Worm (Caenorhabditis elegans) whole organism, midembryonic: ENCODE measurements around the gene M05D6.3.

Experiments used
- T22C8.4 ChIP-seq: fragments of 200-800 bp; sonication (Bioruptor generic); IDR thresholded peaks from 2 replicates; pipeline ENCODE4 v1.3.6; 2022; ENCODE audit warnings: missing genetic modification characterization, missing compliant biosample characterization
- cog-1 ChIP-seq: sonication (generic microtip); optimal IDR thresholded peaks from 2 replicates; lab custom pipeline; 2016; ENCODE audit warnings: missing genetic modification characterization, missing compliant biosample characterization
- flt-1 ChIP-seq: fragments of 200-800 bp; sonication (Bioruptor generic); IDR thresholded peaks from 2 replicates; pipeline ENCODE4 v1.3.6; 2022; ENCODE audit warnings: missing genetic modification characterization, missing compliant biosample characterization
- klf-2 ChIP-seq: fragments of 200-800 bp; sonication (Bioruptor generic); conservative IDR thresholded peaks from 2 replicates; pipeline ENCODE4 v1.3.6; 2022; ENCODE audit warnings: missing genetic modification reagents, missing genetic modification characterization, missing compliant biosample characterization
- med-1 ChIP-seq: sonication (generic microtip); optimal IDR thresholded peaks from 2 replicates; lab custom pipeline; 2017; ENCODE audit warnings: missing genetic modification characterization, mild to moderate bottlenecking, missing compliant biosample characterization, antibody characterized with exemption, missing genetic modification reagents; ENCODE audit not compliant: insufficient read depth
- ref-1 ChIP-seq: fragments of 200-800 bp; sonication (Bioruptor generic); conservative IDR thresholded peaks from 2 replicates; pipeline ENCODE4 v1.3.6; 2022; ENCODE audit warnings: missing genetic modification reagents, missing genetic modification characterization, missing compliant biosample characterization
- tab-1 ChIP-seq: fragments of 200-800 bp; sonication (Bioruptor generic); IDR thresholded peaks from 2 replicates; pipeline ENCODE4 v1.3.6; 2022; ENCODE audit warnings: missing genetic modification characterization, missing compliant biosample characterization
- ztf-23 ChIP-seq: fragments of 200-800 bp; sonication (Bioruptor generic); IDR thresholded peaks from 2 replicates; pipeline ENCODE4 v1.3.6; 2022; ENCODE audit warnings: missing genetic modification reagents, missing genetic modification characterization, missing compliant biosample characterization
- ztf-29 ChIP-seq: fragments of 200-800 bp; sonication (Bioruptor generic); IDR thresholded peaks from 2 replicates; pipeline ENCODE4 v1.3.6; 2022; ENCODE audit warnings: missing genetic modification reagents, missing genetic modification characterization, missing compliant biosample characterization

DNA sequence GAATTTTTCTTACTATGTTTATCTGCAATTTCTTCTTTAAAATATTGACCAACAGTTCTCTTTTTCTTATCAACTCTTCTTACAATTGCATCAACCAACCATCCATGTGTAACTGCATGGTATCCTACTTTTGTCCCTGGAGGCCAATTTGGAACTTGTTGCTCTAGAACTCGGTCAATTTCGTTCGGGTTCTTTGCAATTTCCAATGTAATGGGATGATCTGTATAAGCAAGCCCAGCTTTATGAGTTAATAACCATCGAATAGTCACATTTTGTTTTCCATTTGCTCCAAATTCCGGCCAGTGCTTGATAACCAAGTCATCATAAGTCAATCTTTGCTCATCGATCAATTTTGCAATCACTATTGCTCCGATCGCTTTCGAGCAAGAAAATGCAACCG, 3.8 kb downstream of the M05D6.3 start:
- TF ChIP-seq cog-1 (no peak), med-1 (no peak), ref-1 (no peak), ztf-29 (GFP tag; lab: Robert Waterston, UW) (no peak), tab-1 (GFP tag; lab: Robert Waterston, UW) (no peak), flt-1 (GFP tag; lab: Robert Waterston, UW) (no peak), ztf-23 (GFP tag; lab: Robert Waterston, UW) (no peak), T22C8.4 (GFP tag; lab: Robert Waterston, UW) (no peak), klf-2 (GFP tag; lab: Robert Waterston, UW) (no peak)
